Fruit fly (Drosophila melanogaster) whole organism, embryonic: ENCODE data around the gene Or85c.

Experiments used
- Abd-B ChIP-seq: fragments of 200-800 bp; sonication (Bioruptor generic); optimal IDR thresholded peaks from 2 replicates; lab custom pipeline; 2018; ENCODE audit warnings: missing biosample characterization, mild to moderate bottlenecking, missing genetic modification characterization, moderate library complexity
- Aef1 ChIP-seq: fragments of 200-800 bp; sonication (Bioruptor generic); IDR thresholded peaks from 3 replicates; pipeline ENCODE4 v1.3.6; 2022; ENCODE audit warnings: missing biosample characterization, missing genetic modification characterization
- CG10209 ChIP-seq: fragments of 200-800 bp; sonication (Bioruptor generic); optimal IDR thresholded peaks from 3 replicates; lab custom pipeline; 2017; ENCODE audit warnings: missing biosample characterization, mild to moderate bottlenecking, missing genetic modification characterization, missing genetic modification reagents
- CG10462 ChIP-seq: fragments of 200-800 bp; sonication (Bioruptor generic); optimal IDR thresholded peaks from 2 replicates; lab custom pipeline; 2016; ENCODE audit warnings: missing biosample characterization, missing genetic modification characterization
- CG12071 ChIP-seq: fragments of 200-800 bp; sonication (Bioruptor generic); optimal IDR thresholded peaks from 3 replicates; lab custom pipeline; 2018; ENCODE audit warnings: missing biosample characterization, mild to moderate bottlenecking, missing genetic modification characterization
- CG15479 ChIP-seq: fragments of 200-800 bp; sonication (Bioruptor generic); optimal IDR thresholded peaks from 3 replicates; lab custom pipeline; 2019; ENCODE audit warnings: missing biosample characterization, mild to moderate bottlenecking, missing genetic modification characterization, moderate library complexity
- CG16813 ChIP-seq: fragments of 200-800 bp; sonication (Bioruptor generic); IDR thresholded peaks from 3 replicates; pipeline ENCODE4 v1.3.6; 2022; ENCODE audit warnings: missing biosample characterization, missing genetic modification characterization; ENCODE audit not compliant: partially characterized antibody
- CG17186 ChIP-seq: fragments of 200-800 bp; sonication (Bioruptor generic); optimal IDR thresholded peaks from 3 replicates; lab custom pipeline; 2017; ENCODE audit warnings: missing biosample characterization, missing genetic modification reagents, missing genetic modification characterization
- CG17361 ChIP-seq: fragments of 200-800 bp; sonication (Bioruptor generic); IDR thresholded peaks from 3 replicates; pipeline ENCODE4 v1.3.6; 2022; ENCODE audit warnings: missing biosample characterization, missing genetic modification characterization
- CG2202 ChIP-seq: fragments of 200-800 bp; sonication (Bioruptor generic); optimal IDR thresholded peaks from 2 replicates; lab custom pipeline; 2018; ENCODE audit warnings: missing biosample characterization, mild to moderate bottlenecking, missing genetic modification characterization
- CG3065 ChIP-seq: fragments of 200-800 bp; sonication (Bioruptor generic); optimal IDR thresholded peaks from 2 replicates; lab custom pipeline; 2016; ENCODE audit warnings: missing biosample characterization, missing genetic modification characterization
- CG31224 ChIP-seq: fragments of 200-800 bp; sonication (Bioruptor generic); IDR thresholded peaks from 2 replicates; pipeline ENCODE4 v1.3.6; 2022; ENCODE audit warnings: missing biosample characterization, missing genetic modification characterization
- CG3838 ChIP-seq: fragments of 200-800 bp; sonication (Bioruptor generic); optimal IDR thresholded peaks from 3 replicates; lab custom pipeline; 2016; ENCODE audit warnings: missing biosample characterization, missing genetic modification characterization
- CG4328 ChIP-seq: fragments of 200-800 bp; sonication (Bioruptor generic); optimal IDR thresholded peaks from 3 replicates; lab custom pipeline; 2017; ENCODE audit warnings: missing biosample characterization, missing genetic modification reagents, missing genetic modification characterization
- CG4404 ChIP-seq: fragments of 200-800 bp; sonication (Bioruptor generic); IDR thresholded peaks from 2 replicates; pipeline ENCODE4 v1.3.6; 2022; ENCODE audit warnings: missing biosample characterization, missing genetic modification characterization
- CG6254 ChIP-seq: fragments of 200-800 bp; sonication (Bioruptor generic); optimal IDR thresholded peaks from 3 replicates; lab custom pipeline; 2017; ENCODE audit warnings: mild to moderate bottlenecking, missing biosample characterization, missing genetic modification reagents, missing genetic modification characterization
- CG6765 ChIP-seq: fragments of 200-800 bp; sonication (Bioruptor generic); optimal IDR thresholded peaks from 3 replicates; lab custom pipeline; 2017; ENCODE audit warnings: missing biosample characterization, mild to moderate bottlenecking, missing genetic modification characterization
- CG7839 ChIP-seq: fragments of 200-800 bp; sonication (Bioruptor generic); optimal IDR thresholded peaks from 3 replicates; lab custom pipeline; 2018; ENCODE audit warnings: missing biosample characterization, mild to moderate bottlenecking, missing genetic modification characterization, moderate library complexity
- CG7928 ChIP-seq: fragments of 200-800 bp; sonication (Bioruptor generic); optimal IDR thresholded peaks from 2 replicates; lab custom pipeline; 2017; ENCODE audit warnings: missing biosample characterization, mild to moderate bottlenecking, missing genetic modification characterization
- CG8944 ChIP-seq: fragments of 200-800 bp; sonication (Bioruptor generic); optimal IDR thresholded peaks from 3 replicates; lab custom pipeline; 2016; ENCODE audit warnings: missing biosample characterization, missing genetic modification characterization
- CHES-1-like ChIP-seq: fragments of 200-800 bp; sonication (Bioruptor generic); optimal IDR thresholded peaks from 2 replicates; lab custom pipeline; 2016; ENCODE audit warnings: missing biosample characterization, missing genetic modification characterization
- D19B ChIP-seq: fragments of 200-800 bp; sonication (Bioruptor generic); optimal IDR thresholded peaks from 2 replicates; lab custom pipeline; 2017; ENCODE audit warnings: missing biosample characterization, mild to moderate bottlenecking, missing genetic modification characterization
- Hr3 ChIP-seq: fragments of 200-800 bp; sonication (Bioruptor generic); optimal IDR thresholded peaks from 3 replicates; lab custom pipeline; 2016; ENCODE audit warnings: missing biosample characterization, missing genetic modification characterization
- Hr39 ChIP-seq: fragments of >200 bp; optimal IDR thresholded peaks from 2 replicates; lab custom pipeline; 2017
- Lhr ChIP-seq: fragments of 200-800 bp; sonication (Bioruptor generic); optimal IDR thresholded peaks from 3 replicates; lab custom pipeline; 2017; ENCODE audit warnings: mild to moderate bottlenecking, missing biosample characterization, missing genetic modification reagents, missing genetic modification characterization
- Vsx1 ChIP-seq: fragments of 200-800 bp; sonication (Bioruptor generic); optimal IDR thresholded peaks from 2 replicates; lab custom pipeline; 2017; ENCODE audit warnings: missing biosample characterization, mild to moderate bottlenecking, missing genetic modification characterization, missing genetic modification reagents
- Xrp1 ChIP-seq: fragments of 200-800 bp; sonication (Bioruptor generic); IDR thresholded peaks from 2 replicates; pipeline ENCODE4 v1.3.6; 2022; ENCODE audit warnings: missing biosample characterization, missing genetic modification characterization
- ap ChIP-seq: fragments of 200-800 bp; sonication (Bioruptor generic); IDR thresholded peaks from 2 replicates; pipeline ENCODE4 v1.3.6; 2022; ENCODE audit warnings: missing biosample characterization, missing genetic modification characterization
- ato ChIP-seq: fragments of 200-800 bp; sonication (Bioruptor generic); IDR thresholded peaks from 2 replicates; pipeline ENCODE4 v1.3.6; 2022; ENCODE audit warnings: missing biosample characterization, missing genetic modification characterization; ENCODE audit not compliant: partially characterized antibody
- bab2 ChIP-seq: fragments of 200-800 bp; sonication (Bioruptor generic); optimal IDR thresholded peaks from 2 replicates; lab custom pipeline; 2016; ENCODE audit warnings: missing biosample characterization, missing genetic modification characterization
- bcd ChIP-seq: fragments of 200-800 bp; sonication (Bioruptor generic); optimal IDR thresholded peaks from 2 replicates; lab custom pipeline; 2017; ENCODE audit warnings: missing biosample characterization, mild to moderate bottlenecking, missing genetic modification characterization
- cg ChIP-seq: fragments of 200-800 bp; sonication (Bioruptor generic); optimal IDR thresholded peaks from 3 replicates; lab custom pipeline; 2019; ENCODE audit warnings: missing biosample characterization, mild to moderate bottlenecking, missing genetic modification characterization, moderate library complexity
- esg ChIP-seq: fragments of 200-800 bp; sonication (Bioruptor generic); conservative IDR thresholded peaks from 2 replicates; pipeline ENCODE4 v1.3.6; 2022; ENCODE audit warnings: missing biosample characterization, missing genetic modification characterization
- fd102C ChIP-seq: fragments of 200-800 bp; sonication (Bioruptor generic); optimal IDR thresholded peaks from 2 replicates; lab custom pipeline; 2018; ENCODE audit warnings: missing biosample characterization, mild to moderate bottlenecking, missing genetic modification characterization, moderate library complexity
- fru ChIP-seq: fragments of >200 bp; optimal IDR thresholded peaks from 2 replicates; lab custom pipeline; 2017
- gce ChIP-seq: fragments of 200-800 bp; sonication (Bioruptor generic); IDR thresholded peaks from 3 replicates; pipeline ENCODE4 v1.3.6; 2022; ENCODE audit warnings: missing biosample characterization, missing genetic modification characterization
- gem ChIP-seq: fragments of 200-800 bp; sonication (Bioruptor generic); optimal IDR thresholded peaks from 2 replicates; lab custom pipeline; 2019; ENCODE audit warnings: missing biosample characterization, mild to moderate bottlenecking, missing genetic modification characterization, moderate library complexity
- hbn ChIP-seq: fragments of 200-800 bp; sonication (Bioruptor generic); IDR thresholded peaks from 2 replicates; pipeline ENCODE4 v1.3.6; 2022; ENCODE audit warnings: missing biosample characterization, missing genetic modification characterization; ENCODE audit not compliant: partially characterized antibody
- kay ChIP-seq: fragments of 200-800 bp; sonication (Bioruptor generic); optimal IDR thresholded peaks from 2 replicates; lab custom pipeline; 2016; ENCODE audit warnings: missing biosample characterization, missing genetic modification characterization
- knrl ChIP-seq: fragments of 200-800 bp; sonication (Bioruptor generic); IDR thresholded peaks from 3 replicates; pipeline ENCODE4 v1.3.6; 2022; ENCODE audit warnings: missing biosample characterization, missing genetic modification characterization; ENCODE audit not compliant: partially characterized antibody
- luna ChIP-seq: fragments of 200-800 bp; sonication (Bioruptor generic); optimal IDR thresholded peaks from 2 replicates; lab custom pipeline; 2016; ENCODE audit warnings: missing biosample characterization, missing genetic modification characterization
- mam ChIP-seq: fragments of 200-800 bp; sonication (Bioruptor generic); optimal IDR thresholded peaks from 3 replicates; lab custom pipeline; 2016; ENCODE audit warnings: missing biosample characterization, missing genetic modification characterization
- nom ChIP-seq: fragments of 200-800 bp; sonication (Bioruptor generic); optimal IDR thresholded peaks from 2 replicates; lab custom pipeline; 2017; ENCODE audit warnings: missing biosample characterization, missing genetic modification characterization, mild to moderate bottlenecking, moderate library complexity, missing genetic modification reagents
- prd ChIP-seq, 3 experiments: fragments of >200 bp in 2 of 3; fragments of 200-800 bp in 1 of 3; sonication (Bioruptor generic) in 1 of 3; optimal IDR thresholded peaks in 2 of 3; IDR thresholded peaks in 1 of 3; 2 replicates in 2 of 3; 3 replicates in 1 of 3; pipeline versions ENCODE4 v1.3.6 to Lab custom; 2017 to 2022; ENCODE audit warnings: missing biosample characterization in 1 of 3, missing genetic modification characterization in 1 of 3
- salm ChIP-seq: fragments of 200-800 bp; sonication (Bioruptor generic); optimal IDR thresholded peaks from 2 replicates; lab custom pipeline; 2018; ENCODE audit warnings: missing biosample characterization, mild to moderate bottlenecking, missing genetic modification characterization
- shn ChIP-seq: fragments of 200-800 bp; sonication (Bioruptor generic); optimal IDR thresholded peaks from 3 replicates; lab custom pipeline; 2016; ENCODE audit warnings: missing biosample characterization, missing genetic modification characterization
- sob ChIP-seq: fragments of 200-800 bp; sonication (Bioruptor generic); IDR thresholded peaks from 2 replicates; pipeline ENCODE4 v1.3.6; 2022; ENCODE audit warnings: missing biosample characterization, missing genetic modification characterization
- unc-4 ChIP-seq: fragments of 200-800 bp; sonication (Bioruptor generic); IDR thresholded peaks from 2 replicates; pipeline ENCODE4 v1.3.6; 2022; ENCODE audit warnings: missing biosample characterization, missing genetic modification characterization; ENCODE audit not compliant: partially characterized antibody
- unpg ChIP-seq: fragments of 200-800 bp; sonication (Bioruptor generic); optimal IDR thresholded peaks from 3 replicates; lab custom pipeline; 2018; ENCODE audit warnings: missing biosample characterization, mild to moderate bottlenecking, missing genetic modification characterization, moderate library complexity
- zen ChIP-seq: fragments of 200-800 bp; sonication (Bioruptor generic); optimal IDR thresholded peaks from 3 replicates; lab custom pipeline; 2018; ENCODE audit warnings: missing biosample characterization, mild to moderate bottlenecking, missing genetic modification characterization, moderate library complexity

Or85c gene

dm6 chr3R:8482881-8483280, 29.9 kb downstream of the Or85c start (continued):
- TF ChIP-seq ato (GFP tag; lab: Robert Waterston, UW) (no peak), CHES-1-like (GFP tag; lab: Kevin White, UChicago) (no peak), hbn (GFP tag; lab: Robert Waterston, UW) (no peak), prd (optimal IDR thresholded peaks at IDR 0.05; lab: Kevin White, UChicago) (no peak), prd (GFP tag; IDR thresholded peaks at IDR 0.05; lab: Robert Waterston, UW) (peak; percentile 69; the same call in 1 of the 3 replicates), ap (GFP tag; lab: Robert Waterston, UW) (peak; percentile 48; the same call in 1 of the 2 replicates), CG6765 (GFP tag; lab: Kevin White, UChicago) (peak; percentile 53), gem (tag; lab: Kevin White, UChicago) (peak; percentile 80), CG3838 (GFP tag; lab: Kevin White, UChicago) (no peak), shn (peak; percentile 55), D19B (GFP tag; lab: Kevin White, UChicago) (peak; percentile 31), CG4404 (GFP tag; lab: Robert Waterston, UW) (peak; percentile 49; the same call in 1 of the 2 replicates), fd102C (no peak), luna (GFP tag; lab: Kevin White, UChicago) (no peak), CG7928 (GFP tag; lab: Kevin White, UChicago) (peak; percentile 34), gce (GFP tag; lab: Robert Waterston, UW) (peak; percentile 55; the same call in 1 of the 3 replicates), mam (GFP tag; lab: Kevin White, UChicago) (peak; percentile 68), zen (tag; lab: Kevin White, UChicago) (no peak), CG31224 (GFP tag; lab: Robert Waterston, UW) (0 out of 2 replicates have a peak, but pooled peaks have one; percentile 14), CG10209 (GFP tag; lab: Kevin White, UChicago) (peak; percentile 61), fru (lab: Kevin White, UChicago) (no peak), unc-4 (no peak), CG15479 (GFP tag; lab: Kevin White, UChicago) (no peak), nom (no peak), CG8944 (GFP tag; lab: Kevin White, UChicago) (peak; percentile 26), CG12071 (GFP tag; lab: Kevin White, UChicago) (peak; percentile 80), CG16813 (no peak), Xrp1 (GFP tag; lab: Robert Waterston, UW) (peak; percentile 78; the same call in 1 of the 2 replicates), CG2202 (tag; lab: Kevin White, UChicago) (no peak), cg (GFP tag; lab: Kevin White, UChicago) (no peak), Hr3 (GFP tag; lab: Kevin White, UChicago) (peak; percentile 42), CG4328 (GFP tag; lab: Kevin White, UChicago) (no peak), CG6254 (GFP tag; lab: Kevin White, UChicago) (peak; percentile 64), Lhr (GFP tag; lab: Kevin White, UChicago) (peak; percentile 17), CG3065 (peak; percentile 27), Vsx1 (GFP tag; lab: Kevin White, UChicago) (no peak), CG17361 (GFP tag; lab: Robert Waterston, UW) (no peak; the same call in 2 of the 3 replicates), bab2 (GFP tag; lab: Kevin White, UChicago) (peak; percentile 40), CG10462 (GFP tag; lab: Kevin White, UChicago) (peak; percentile 7), unpg (GFP tag; lab: Kevin White, UChicago) (peak; percentile 72), bcd (GFP tag; lab: Kevin White, UChicago) (peak; percentile 78), knrl (GFP tag; lab: Robert Waterston, UW) (no peak), Hr39 (lab: Kevin White, UChicago) (no peak), esg (GFP tag; lab: Robert Waterston, UW) (peak; percentile 78), Aef1 (GFP tag; lab: Robert Waterston, UW) (peak; percentile 73), Abd-B (GFP tag; lab: Kevin White, UChicago) (peak; percentile 52), CG17186 (GFP tag; lab: Kevin White, UChicago) (no peak), sob (peak; percentile 58), kay (no peak), salm (no peak), CG7839 (tag; lab: Kevin White, UChicago) (peak; percentile 77)
